Fruit fly (Drosophila melanogaster) whole organism, embryonic: ENCODE data around the gene CG4497.

Experiments
- Abd-B ChIP-seq: fragments of 200-800 bp; sonication (Bioruptor generic); optimal IDR thresholded peaks from 2 replicates; lab custom pipeline; 2018; ENCODE audit warnings: missing biosample characterization, mild to moderate bottlenecking, missing genetic modification characterization, moderate library complexity
- Atf3 ChIP-seq: fragments of 200-800 bp; sonication (Bioruptor generic); optimal IDR thresholded peaks from 3 replicates; lab custom pipeline; 2016; ENCODE audit warnings: missing biosample characterization, missing genetic modification characterization
- Atf6 ChIP-seq: fragments of 200-800 bp; sonication (Bioruptor generic); IDR thresholded peaks from 2 replicates; pipeline ENCODE4 v1.3.6; 2022; ENCODE audit warnings: missing biosample characterization, missing genetic modification characterization
- Bteb2 ChIP-seq: fragments of 200-800 bp; sonication (Bioruptor generic); optimal IDR thresholded peaks from 2 replicates; lab custom pipeline; 2016; ENCODE audit warnings: missing biosample characterization, missing genetic modification characterization
- CG10462 ChIP-seq: fragments of 200-800 bp; sonication (Bioruptor generic); optimal IDR thresholded peaks from 2 replicates; lab custom pipeline; 2016; ENCODE audit warnings: missing biosample characterization, missing genetic modification characterization
- CG12236 ChIP-seq: fragments of 200-800 bp; sonication (Bioruptor generic); optimal IDR thresholded peaks from 2 replicates; lab custom pipeline; 2016; ENCODE audit warnings: missing biosample characterization, missing genetic modification characterization
- CG12299 ChIP-seq: fragments of 200-800 bp; sonication (Bioruptor generic); optimal IDR thresholded peaks from 2 replicates; lab custom pipeline; 2018; ENCODE audit warnings: missing biosample characterization, mild to moderate bottlenecking, missing genetic modification characterization
- CG13123 ChIP-seq: fragments of 200-800 bp; sonication (Bioruptor generic); optimal IDR thresholded peaks from 2 replicates; lab custom pipeline; 2016; ENCODE audit warnings: missing biosample characterization, missing genetic modification characterization
- CG18011 ChIP-seq: fragments of 200-800 bp; sonication (Bioruptor generic); optimal IDR thresholded peaks from 2 replicates; lab custom pipeline; 2017; ENCODE audit warnings: missing biosample characterization, missing genetic modification characterization, mild to moderate bottlenecking, moderate library complexity, missing genotype
- CG30403 ChIP-seq: fragments of 200-800 bp; sonication (Bioruptor generic); optimal IDR thresholded peaks from 3 replicates; lab custom pipeline; 2016; ENCODE audit warnings: missing biosample characterization, missing genetic modification characterization
- CG31224 ChIP-seq: fragments of 200-800 bp; sonication (Bioruptor generic); IDR thresholded peaks from 2 replicates; pipeline ENCODE4 v1.3.6; 2022; ENCODE audit warnings: missing biosample characterization, missing genetic modification characterization
- CG3995 ChIP-seq: fragments of 200-800 bp; sonication (Bioruptor generic); optimal IDR thresholded peaks from 3 replicates; lab custom pipeline; 2016; ENCODE audit warnings: missing biosample characterization, missing genetic modification characterization
- CG4282 ChIP-seq: fragments of 200-800 bp; sonication (Bioruptor generic); optimal IDR thresholded peaks from 2 replicates; lab custom pipeline; 2016; ENCODE audit warnings: missing biosample characterization, missing genetic modification characterization
- CG4424 ChIP-seq: fragments of 200-800 bp; sonication (Bioruptor generic); optimal IDR thresholded peaks from 3 replicates; lab custom pipeline; 2016; ENCODE audit warnings: missing biosample characterization, missing genetic modification characterization
- CG4617 ChIP-seq: fragments of 200-800 bp; sonication (Bioruptor generic); optimal IDR thresholded peaks from 3 replicates; lab custom pipeline; 2016; ENCODE audit warnings: missing biosample characterization, missing genetic modification characterization, borderline replicate concordance
- CG4854 ChIP-seq: fragments of 200-800 bp; sonication (Bioruptor generic); optimal IDR thresholded peaks from 2 replicates; lab custom pipeline; 2016; ENCODE audit warnings: missing biosample characterization, missing genetic modification characterization, inconsistent platforms
- CG6683 ChIP-seq: fragments of 200-800 bp; sonication (Bioruptor generic); optimal IDR thresholded peaks from 2 replicates; lab custom pipeline; 2017; ENCODE audit warnings: missing biosample characterization, mild to moderate bottlenecking, missing genetic modification characterization, missing genetic modification reagents
- CG7357 ChIP-seq: fragments of 200-800 bp; sonication (Bioruptor generic); IDR thresholded peaks from 3 replicates; pipeline ENCODE4 v1.3.6; 2022; ENCODE audit warnings: missing biosample characterization, missing genetic modification characterization
- CG8281 ChIP-seq: fragments of 200-800 bp; sonication (Bioruptor generic); optimal IDR thresholded peaks from 2 replicates; lab custom pipeline; 2018; ENCODE audit warnings: missing biosample characterization, mild to moderate bottlenecking, missing genetic modification characterization, moderate library complexity
- CG8388 ChIP-seq: fragments of 200-800 bp; sonication (Bioruptor generic); optimal IDR thresholded peaks from 2 replicates; lab custom pipeline; 2019; ENCODE audit warnings: missing biosample characterization, mild to moderate bottlenecking, missing genetic modification characterization, moderate library complexity
- CHES-1-like ChIP-seq: fragments of 200-800 bp; sonication (Bioruptor generic); optimal IDR thresholded peaks from 2 replicates; lab custom pipeline; 2016; ENCODE audit warnings: missing biosample characterization, missing genetic modification characterization
- D19B ChIP-seq: fragments of 200-800 bp; sonication (Bioruptor generic); optimal IDR thresholded peaks from 2 replicates; lab custom pipeline; 2017; ENCODE audit warnings: missing biosample characterization, mild to moderate bottlenecking, missing genetic modification characterization
- ERR ChIP-seq: fragments of 200-800 bp; sonication (Bioruptor generic); optimal IDR thresholded peaks from 2 replicates; lab custom pipeline; 2016; ENCODE audit warnings: missing biosample characterization, missing genetic modification characterization
- Eip74EF ChIP-seq, 2 experiments: fragments of 200-800 bp in 1 of 2; fragments of >200 bp in 1 of 2; sonication (Bioruptor generic) in 1 of 2; optimal IDR thresholded peaks; 2 replicates each; lab custom pipeline; 2017 to 2019; ENCODE audit warnings: missing biosample characterization in 2 of 2, missing genetic modification characterization in 2 of 2, mild to moderate bottlenecking in 1 of 2, moderate library complexity in 1 of 2
- GATAe ChIP-seq: fragments of 200-800 bp; sonication (Bioruptor generic); conservative IDR thresholded peaks from 2 replicates; pipeline ENCODE4 v1.3.6; 2022; ENCODE audit warnings: missing biosample characterization, missing genetic modification characterization
- HHEX ChIP-seq: fragments of 200-800 bp; sonication (Bioruptor generic); optimal IDR thresholded peaks from 3 replicates; lab custom pipeline; 2017; ENCODE audit warnings: missing biosample characterization, mild to moderate bottlenecking, missing genetic modification characterization, missing genetic modification reagents
- HLH3B ChIP-seq: fragments of 200-800 bp; sonication (Bioruptor generic); IDR thresholded peaks from 2 replicates; pipeline ENCODE4 v1.3.6; 2022; ENCODE audit warnings: missing biosample characterization, missing genetic modification characterization
- Meics ChIP-seq: fragments of 200-800 bp; sonication (Bioruptor generic); optimal IDR thresholded peaks from 2 replicates; lab custom pipeline; 2017; ENCODE audit warnings: missing biosample characterization, mild to moderate bottlenecking, missing genetic modification characterization
- Nf-YA ChIP-seq: fragments of 200-800 bp; sonication (Bioruptor generic); IDR thresholded peaks from 2 replicates; pipeline ENCODE4 v1.3.6; 2022; ENCODE audit warnings: missing biosample characterization, missing genetic modification characterization
- Trl ChIP-seq, 3 experiments: fragments of >200 bp in 2 of 3; fragments of 200-800 bp in 1 of 3; sonication (Bioruptor generic) in 1 of 3; optimal IDR thresholded peaks; 2 replicates in 1 of 3; 3 replicates in 2 of 3; lab custom pipeline; 2016 to 2017; ENCODE audit warnings: missing biosample characterization in 1 of 3, missing genetic modification characterization in 1 of 3
- ac ChIP-seq: fragments of 200-800 bp; sonication (Bioruptor generic); optimal IDR thresholded peaks from 3 replicates; lab custom pipeline; 2017; ENCODE audit warnings: missing biosample characterization, mild to moderate bottlenecking, missing genetic modification characterization
- al ChIP-seq: fragments of 200-800 bp; sonication (Bioruptor generic); IDR thresholded peaks from 2 replicates; pipeline ENCODE4 v1.3.6; 2022; ENCODE audit warnings: missing biosample characterization, missing genetic modification characterization
- ato ChIP-seq: fragments of 200-800 bp; sonication (Bioruptor generic); IDR thresholded peaks from 2 replicates; pipeline ENCODE4 v1.3.6; 2022; ENCODE audit warnings: missing biosample characterization, missing genetic modification characterization; ENCODE audit not compliant: partially characterized antibody
- bbx ChIP-seq: fragments of 200-800 bp; sonication (Bioruptor generic); IDR thresholded peaks from 2 replicates; pipeline ENCODE4 v1.3.6; 2022; ENCODE audit warnings: missing biosample characterization, missing genetic modification characterization; ENCODE audit not compliant: partially characterized antibody
- cad ChIP-seq: fragments of >200 bp; optimal IDR thresholded peaks from 2 replicates; lab custom pipeline; 2017; ENCODE audit warnings: missing biosample characterization, missing genetic modification characterization
- cato ChIP-seq: fragments of 200-800 bp; sonication (Bioruptor generic); optimal IDR thresholded peaks from 2 replicates; lab custom pipeline; 2016; ENCODE audit warnings: missing biosample characterization, missing genetic modification characterization, borderline replicate concordance
- ci ChIP-seq: fragments of 200-800 bp; sonication (Bioruptor generic); IDR thresholded peaks from 3 replicates; pipeline ENCODE4 v1.3.6; 2022; ENCODE audit warnings: missing biosample characterization, missing genetic modification characterization
- dmrt99B ChIP-seq: fragments of 200-800 bp; sonication (Bioruptor generic); optimal IDR thresholded peaks from 2 replicates; lab custom pipeline; 2018; ENCODE audit warnings: missing biosample characterization, mild to moderate bottlenecking, missing genetic modification characterization, moderate library complexity
- dysf ChIP-seq: fragments of 200-800 bp; sonication (Bioruptor generic); IDR thresholded peaks from 3 replicates; pipeline ENCODE4 v1.3.6; 2022; ENCODE audit warnings: missing biosample characterization, missing genetic modification characterization
- emc ChIP-seq: fragments of 200-800 bp; sonication (Bioruptor generic); optimal IDR thresholded peaks from 2 replicates; lab custom pipeline; 2016; ENCODE audit warnings: missing biosample characterization, missing genetic modification characterization
- gce ChIP-seq: fragments of 200-800 bp; sonication (Bioruptor generic); IDR thresholded peaks from 3 replicates; pipeline ENCODE4 v1.3.6; 2022; ENCODE audit warnings: missing biosample characterization, missing genetic modification characterization
- gsb ChIP-seq: fragments of 200-800 bp; sonication (Bioruptor generic); IDR thresholded peaks from 2 replicates; pipeline ENCODE4 v1.3.6; 2022; ENCODE audit warnings: missing biosample characterization, missing genetic modification characterization
- jigr1 ChIP-seq: fragments of 200-800 bp; sonication (Bioruptor generic); IDR thresholded peaks from 3 replicates; pipeline ENCODE4 v1.3.6; 2022; ENCODE audit warnings: missing biosample characterization, missing genetic modification characterization
- kni ChIP-seq: fragments of 200-800 bp; sonication (Bioruptor generic); optimal IDR thresholded peaks from 3 replicates; lab custom pipeline; 2017; ENCODE audit warnings: mild to moderate bottlenecking, missing biosample characterization, missing genetic modification reagents, missing genetic modification characterization
- knrl ChIP-seq: fragments of 200-800 bp; sonication (Bioruptor generic); IDR thresholded peaks from 3 replicates; pipeline ENCODE4 v1.3.6; 2022; ENCODE audit warnings: missing biosample characterization, missing genetic modification characterization; ENCODE audit not compliant: partially characterized antibody
- lola ChIP-seq, 3 experiments: fragments of >200 bp in 2 of 3; fragments of 200-800 bp in 1 of 3; sonication (Bioruptor generic) in 1 of 3; optimal IDR thresholded peaks; 2 replicates each; lab custom pipeline; 2017 to 2019; ENCODE audit warnings: missing biosample characterization in 3 of 3, missing genetic modification characterization in 3 of 3, mild to moderate bottlenecking in 1 of 3, moderate library complexity in 1 of 3
- otp ChIP-seq: fragments of 200-800 bp; sonication (Bioruptor generic); IDR thresholded peaks from 3 replicates; pipeline ENCODE4, ENCODE4 v1.3.6; 2022; ENCODE audit warnings: missing biosample characterization, missing genetic modification characterization
- salm ChIP-seq: fragments of 200-800 bp; sonication (Bioruptor generic); optimal IDR thresholded peaks from 2 replicates; lab custom pipeline; 2018; ENCODE audit warnings: missing biosample characterization, mild to moderate bottlenecking, missing genetic modification characterization
- sens ChIP-seq: fragments of 200-800 bp; sonication (Bioruptor generic); peaks from one replicate; lab custom pipeline; 2016; ENCODE audit warnings: missing biosample characterization, missing genetic modification characterization
- so ChIP-seq: fragments of 200-800 bp; sonication (Bioruptor generic); IDR thresholded peaks from 3 replicates; pipeline ENCODE4 v1.3.6; 2022; ENCODE audit warnings: missing biosample characterization, missing genetic modification characterization

CG4497 gene

dm6 chr2L:7148086-7148485 is 46.3 kb downstream of the CG4497 start (continued):
- TF ChIP-seq CG12299 (tag; lab: Kevin White, UChicago) = peak; percentile 44
- TF ChIP-seq gsb = no peak
- no peak for TF ChIP-seq ERR
- TF ChIP-seq Atf3 = peak; percentile 61
- peak; percentile 57 for TF ChIP-seq ac (GFP tag; lab: Kevin White, UChicago)
- TF ChIP-seq CG8281 (tag; lab: Kevin White, UChicago) = peak; percentile 44
- TF ChIP-seq Atf6 = peak; percentile 41; the same call in 1 of the 2 replicates
- peak; percentile 84 for TF ChIP-seq CG8388 (GFP tag; lab: Kevin White, UChicago)
- peak; percentile 75 for TF ChIP-seq CG12236 (GFP tag; lab: Kevin White, UChicago)
- TF ChIP-seq GATAe (GFP tag; lab: Robert Waterston, UW) = no peak
- peak; percentile 52 for TF ChIP-seq Meics
- TF ChIP-seq CG30403 (GFP tag; lab: Kevin White, UChicago) = peak; percentile 76
- 0 out of 3 replicates have a peak, but pooled peaks have one; percentile 56 for TF ChIP-seq jigr1 (GFP tag; lab: Robert Waterston, UW)
- TF ChIP-seq cad = no peak
- peak; percentile 47 for TF ChIP-seq CHES-1-like (GFP tag; lab: Kevin White, UChicago)
- TF ChIP-seq dysf = peak; percentile 75
- no peak for TF ChIP-seq D19B (GFP tag; lab: Kevin White, UChicago)
- TF ChIP-seq lola (GFP tag; optimal IDR thresholded peaks at IDR 0.05; lab: Kevin White, UChicago) = peak in 1 of 3 experiments; percentile 72
- peak; percentile 76; the same call in 2 of the 3 replicates for TF ChIP-seq otp (GFP tag; lab: Robert Waterston, UW)
- peak; percentile 47 for TF ChIP-seq CG10462 (GFP tag; lab: Kevin White, UChicago)
- TF ChIP-seq kni (GFP tag; lab: Kevin White, UChicago) = no peak
- 0 out of 2 replicates have a peak, but pooled peaks have one; percentile 26 for TF ChIP-seq Nf-YA (GFP tag; lab: Robert Waterston, UW)
- peak; percentile 79 for TF ChIP-seq HLH3B (GFP tag; lab: Robert Waterston, UW)
- peak; percentile 40; the same call in 1 of the 3 replicates for TF ChIP-seq gce (GFP tag; lab: Robert Waterston, UW)
- TF ChIP-seq CG4617 (GFP tag; lab: Kevin White, UChicago) = peak; percentile 34
- TF ChIP-seq HHEX (GFP tag; lab: Kevin White, UChicago) = peak; percentile 66
- TF ChIP-seq dmrt99B (tag; lab: Kevin White, UChicago) = peak; percentile 89
- peak in 1 of 2 experiments; percentile 78 for TF ChIP-seq Eip74EF (GFP tag; optimal IDR thresholded peaks at IDR 0.05; lab: Kevin White, UChicago)
- no peak for TF ChIP-seq CG6683
- peak; percentile 62 for TF ChIP-seq salm
- peak; percentile 71 for TF ChIP-seq Abd-B (GFP tag; lab: Kevin White, UChicago)
- TF ChIP-seq CG7357 (GFP tag; lab: Robert Waterston, UW) = peak; percentile 49; the same call in 2 of the 3 replicates
- peak; percentile 73; the same call in 2 of the 3 replicates for TF ChIP-seq ci (GFP tag; lab: Robert Waterston, UW)
- no peak for TF ChIP-seq CG3995 (GFP tag; lab: Kevin White, UChicago)
- no peak for TF ChIP-seq CG18011 (GFP tag; lab: Kevin White, UChicago)
- TF ChIP-seq emc (GFP tag; lab: Kevin White, UChicago) = no peak
- TF ChIP-seq ato (GFP tag; lab: Robert Waterston, UW) = no peak
- TF ChIP-seq CG4854 (GFP tag; lab: Kevin White, UChicago) = peak; percentile 23
- TF ChIP-seq bbx (GFP tag; lab: Robert Waterston, UW) = no peak
- TF ChIP-seq CG31224 (GFP tag; lab: Robert Waterston, UW) = no peak
- TF ChIP-seq CG13123 (GFP tag; lab: Kevin White, UChicago) = no peak
- no peak for TF ChIP-seq knrl (GFP tag; lab: Robert Waterston, UW)
- peak; percentile 35 for TF ChIP-seq CG4282 (GFP tag; lab: Kevin White, UChicago)
- peak; percentile 14 for TF ChIP-seq Bteb2 (GFP tag; lab: Kevin White, UChicago)
- TF ChIP-seq cato (GFP tag; lab: Kevin White, UChicago) = peak; percentile 47
- TF ChIP-seq so = peak; percentile 86; the same call in 2 of the 3 replicates
- peak; percentile 98 for TF ChIP-seq sens (GFP tag; lab: Kevin White, UChicago)
- no peak for TF ChIP-seq Trl (optimal IDR thresholded peaks at IDR 0.05; lab: Kevin White, UChicago)
- peak; percentile 69 for TF ChIP-seq Trl (GFP tag; optimal IDR thresholded peaks at IDR 0.05; lab: Kevin White, UChicago)
- peak; percentile 77 for TF ChIP-seq CG4424 (GFP tag; lab: Kevin White, UChicago)
- TF ChIP-seq al (GFP tag; lab: Robert Waterston, UW) = no peak
